ENCODE assay signal across 1 fruit fly cellular context in the genomic region with DNA sequence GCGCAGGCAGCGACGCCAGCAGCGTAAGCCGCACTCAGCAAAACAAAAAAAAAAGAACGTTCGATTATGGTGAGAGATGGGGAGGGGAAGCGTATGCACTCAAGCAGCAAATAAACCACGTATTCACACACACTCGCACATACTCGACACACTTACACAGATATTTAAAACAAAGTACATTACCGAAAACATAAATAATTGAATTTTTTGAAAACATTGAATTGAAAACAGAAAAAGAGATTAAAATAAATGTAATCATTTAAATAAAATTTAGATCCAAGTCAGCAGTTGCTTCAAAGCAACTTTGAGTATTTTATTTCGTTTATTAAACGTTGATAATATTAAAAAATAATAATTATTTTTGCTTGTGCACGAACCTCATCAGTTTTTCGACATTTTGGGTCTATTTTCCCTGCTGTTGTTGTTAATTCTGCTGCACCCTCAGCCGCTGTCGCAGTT.
TF ChIP-seq lines count a peak whose summit lies in the region.

No protein-coding gene starts in this region.

TF ChIP-seq in whole organism, embryonic, 481 proteins besides CTCF, POLR2A, EP300 and RAD21 (continued from another document and continues in another):
- TF ChIP-seq Ssrp (tag; optimal IDR thresholded peaks at IDR 0.05; lab: Kevin White, UChicago) (peak; percentile 71), eve (GFP tag; optimal IDR thresholded peaks at IDR 0.05; lab: Kevin White, UChicago) (no peak), HLH3B (GFP tag; IDR thresholded peaks at IDR 0.05; lab: Robert Waterston, UW) (no peak), mld (GFP tag; IDR thresholded peaks at IDR 0.05; lab: Robert Waterston, UW; ENCODE audit: partially characterized antibody) (no peak), Side (GFP tag; optimal IDR thresholded peaks at IDR 0.05; lab: Kevin White, UChicago) (no peak), cad (GFP tag; optimal IDR thresholded peaks at IDR 0.05; lab: Kevin White, UChicago) (no peak), CG9215 (GFP tag; IDR thresholded peaks at IDR 0.05; lab: Robert Waterston, UW) (no peak), CG1529 (GFP tag; optimal IDR thresholded peaks at IDR 0.05; lab: Kevin White, UChicago) (peak; percentile 42), pros (GFP tag; optimal IDR thresholded peaks at IDR 0.05; lab: Kevin White, UChicago) (no peak), CG4820 (GFP tag; optimal IDR thresholded peaks at IDR 0.05; lab: Kevin White, UChicago) (peak; percentile 41), PHDP (tag; optimal IDR thresholded peaks at IDR 0.05; lab: Kevin White, UChicago) (peak; percentile 84), zen (tag; optimal IDR thresholded peaks at IDR 0.05; lab: Kevin White, UChicago) (no peak), CG10209 (GFP tag; optimal IDR thresholded peaks at IDR 0.05; lab: Kevin White, UChicago) (peak; percentile 67), Ptx1 (GFP tag; IDR thresholded peaks at IDR 0.05; lab: Robert Waterston, UW) (0 out of 2 replicates have a peak, but pooled peaks have one; percentile 79), Ets65A (GFP tag; lab: Kevin White, UChicago) (no peak), CG7372 (GFP tag; IDR thresholded peaks at IDR 0.05; lab: Robert Waterston, UW) (no peak), chinmo (GFP tag; IDR thresholded peaks at IDR 0.05; lab: Robert Waterston, UW; ENCODE audit: partially characterized antibody) (peak; percentile 64; the same call in 2 of the 4 replicates), Xbp1 (GFP tag; optimal IDR thresholded peaks at IDR 0.05; lab: Kevin White, UChicago) (peak; percentile 61), ash1 (GFP tag; optimal IDR thresholded peaks at IDR 0.05; lab: Kevin White, UChicago) (no peak), HmgZ (tag; optimal IDR thresholded peaks at IDR 0.05; lab: Kevin White, UChicago) (no peak), CG9876 (GFP tag; optimal IDR thresholded peaks at IDR 0.05; lab: Kevin White, UChicago) (no peak), CG1832 (GFP tag; optimal IDR thresholded peaks at IDR 0.05; lab: Kevin White, UChicago) (no peak), gfzf (GFP tag; optimal IDR thresholded peaks at IDR 0.05; lab: Kevin White, UChicago) (no peak), wdn (GFP tag; IDR thresholded peaks at IDR 0.05; lab: Robert Waterston, UW) (no peak), repo (GFP tag; optimal IDR thresholded peaks at IDR 0.05; lab: Kevin White, UChicago) (no peak), bigmax (GFP tag; optimal IDR thresholded peaks at IDR 0.05; lab: Kevin White, UChicago) (no peak), nom (GFP tag; optimal IDR thresholded peaks at IDR 0.05; lab: Kevin White, UChicago) (no peak), Poxn (GFP tag; IDR thresholded peaks at IDR 0.05; lab: Robert Waterston, UW) (no peak), CG13424 (tag; optimal IDR thresholded peaks at IDR 0.05; lab: Kevin White, UChicago) (peak; percentile 78), CG3281 (GFP tag; optimal IDR thresholded peaks at IDR 0.05; lab: Kevin White, UChicago) (peak; percentile 56), CG6791 (GFP tag; IDR thresholded peaks at IDR 0.05; lab: Robert Waterston, UW; ENCODE audit: partially characterized antibody) (no peak), vvl (GFP tag; IDR thresholded peaks at IDR 0.05; lab: Robert Waterston, UW) (no peak), sens-2 (GFP tag; IDR thresholded peaks at IDR 0.05; lab: Robert Waterston, UW) (no peak), CG31441 (GFP tag; IDR thresholded peaks at IDR 0.05; lab: Robert Waterston, UW) (no peak), ind (GFP tag; optimal IDR thresholded peaks at IDR 0.05; lab: Kevin White, UChicago) (peak; percentile 30), row (GFP tag; IDR thresholded peaks at IDR 0.05; lab: Robert Waterston, UW) (no peak), Kr (GFP tag; optimal IDR thresholded peaks at IDR 0.05; lab: Kevin White, UChicago) (no peak), CG4617 (GFP tag; optimal IDR thresholded peaks at IDR 0.05; lab: Kevin White, UChicago; ENCODE audit: borderline replicate concordance) (no peak), CG11723 (GFP tag; optimal IDR thresholded peaks at IDR 0.05; lab: Kevin White, UChicago) (peak; percentile 11), Blimp-1 (GFP tag; optimal IDR thresholded peaks at IDR 0.05; lab: Kevin White, UChicago) (peak; percentile 76), CG17359 (tag; optimal IDR thresholded peaks at IDR 0.05; lab: Kevin White, UChicago) (peak; percentile 81), Hmx (GFP tag; optimal IDR thresholded peaks at IDR 0.05; lab: Kevin White, UChicago) (no peak), Dad (GFP tag; optimal IDR thresholded peaks at IDR 0.05; lab: Kevin White, UChicago) (no peak), Pdp1 (GFP tag; optimal IDR thresholded peaks at IDR 0.05; lab: Kevin White, UChicago) (no peak), ap (GFP tag; IDR thresholded peaks at IDR 0.05; lab: Robert Waterston, UW) (no peak), D (optimal IDR thresholded peaks at IDR 0.05; lab: Kevin White, UChicago) (no peak), D (GFP tag; optimal IDR thresholded peaks at IDR 0.05; lab: Kevin White, UChicago) (peak; percentile 42), lilli (GFP tag; optimal IDR thresholded peaks at IDR 0.05; lab: Kevin White, UChicago) (no peak), CG12769 (tag; optimal IDR thresholded peaks at IDR 0.05; lab: Kevin White, UChicago) (no peak), CG6689 (GFP tag; IDR thresholded peaks at IDR 0.05; lab: Robert Waterston, UW) (no peak), rib (GFP tag; IDR thresholded peaks at IDR 0.05; lab: Robert Waterston, UW) (no peak), Hr3 (GFP tag; optimal IDR thresholded peaks at IDR 0.05; lab: Kevin White, UChicago) (peak; percentile 41), NFAT (GFP tag; IDR thresholded peaks at IDR 0.05; lab: Robert Waterston, UW) (no peak), sna (GFP tag; IDR thresholded peaks at IDR 0.05; lab: Robert Waterston, UW; ENCODE audit: partially characterized antibody) (no peak), CG3847 (GFP tag; IDR thresholded peaks at IDR 0.05; lab: Robert Waterston, UW) (no peak), Camta (GFP tag; optimal IDR thresholded peaks at IDR 0.05; lab: Kevin White, UChicago) (no peak), Sox100B (GFP tag; optimal IDR thresholded peaks at IDR 0.05; lab: Kevin White, UChicago) (peak; percentile 64), CG13775 (GFP tag; optimal IDR thresholded peaks at IDR 0.05; lab: Kevin White, UChicago) (peak; percentile 61), Nf-YC (tag; optimal IDR thresholded peaks at IDR 0.05; lab: Kevin White, UChicago) (no peak), CG34422 (GFP tag; IDR thresholded peaks at IDR 0.05; lab: Robert Waterston, UW) (no peak), Abd-B (GFP tag; optimal IDR thresholded peaks at IDR 0.05; lab: Kevin White, UChicago) (peak; percentile 52), run (tag; optimal IDR thresholded peaks at IDR 0.05; lab: Kevin White, UChicago) (peak; percentile 68), CG7987 (GFP tag; optimal IDR thresholded peaks at IDR 0.05; lab: Kevin White, UChicago) (no peak), CG6272 (GFP tag; IDR thresholded peaks at IDR 0.05; lab: Robert Waterston, UW) (no peak), gsb-n (tag; optimal IDR thresholded peaks at IDR 0.05; lab: Kevin White, UChicago) (peak; percentile 60), CG13287 (GFP tag; IDR thresholded peaks at IDR 0.05; lab: Robert Waterston, UW; ENCODE audit: partially characterized antibody) (no peak), shn (GFP tag; optimal IDR thresholded peaks at IDR 0.05; lab: Kevin White, UChicago) (no peak), lmd (GFP tag; IDR thresholded peaks at IDR 0.05; lab: Robert Waterston, UW) (no peak; the same call in 1 of the 2 replicates), danr (GFP tag; IDR thresholded peaks at IDR 0.05; lab: Robert Waterston, UW) (no peak), stc (GFP tag; IDR thresholded peaks at IDR 0.05; lab: Robert Waterston, UW) (no peak), CG1233 (GFP tag; optimal IDR thresholded peaks at IDR 0.05; lab: Kevin White, UChicago) (no peak), Atf3 (GFP tag; optimal IDR thresholded peaks at IDR 0.05; lab: Kevin White, UChicago) (no peak), CG17829 (tag; optimal IDR thresholded peaks at IDR 0.05; lab: Kevin White, UChicago) (peak; percentile 35), CG7357 (GFP tag; IDR thresholded peaks at IDR 0.05; lab: Robert Waterston, UW) (peak; percentile 55; the same call in 1 of the 3 replicates), ewg (GFP tag; optimal IDR thresholded peaks at IDR 0.05; lab: Kevin White, UChicago) (peak; percentile 52), Opbp (GFP tag; IDR thresholded peaks at IDR 0.05; lab: Robert Waterston, UW; ENCODE audit: partially characterized antibody) (no peak), jumu (GFP tag; optimal IDR thresholded peaks at IDR 0.05; lab: Kevin White, UChicago) (no peak), trh (GFP tag; optimal IDR thresholded peaks at IDR 0.05; lab: Kevin White, UChicago) (peak; percentile 27), CG33557 (GFP tag; optimal IDR thresholded peaks at IDR 0.05; lab: Kevin White, UChicago) (no peak), Lpt (GFP tag; optimal IDR thresholded peaks at IDR 0.05; lab: Kevin White, UChicago) (no peak), BEAF-32 (GFP tag; optimal IDR thresholded peaks at IDR 0.05; lab: Kevin White, UChicago) (no peak), CG6175 (GFP tag; IDR thresholded peaks at IDR 0.05; lab: Robert Waterston, UW) (no peak), BtbVII (GFP tag; optimal IDR thresholded peaks at IDR 0.05; lab: Kevin White, UChicago) (peak; percentile 59), Scr (GFP tag; IDR thresholded peaks at IDR 0.05; lab: Robert Waterston, UW; ENCODE audit: partially characterized antibody) (no peak), CG3995 (GFP tag; optimal IDR thresholded peaks at IDR 0.05; lab: Kevin White, UChicago) (no peak), ro (GFP tag; IDR thresholded peaks at IDR 0.05; lab: Robert Waterston, UW) (no peak), CG13296 (GFP tag; optimal IDR thresholded peaks at IDR 0.05; lab: Kevin White, UChicago) (peak; percentile 28), CG2120 (GFP tag; optimal IDR thresholded peaks at IDR 0.05; lab: Kevin White, UChicago) (no peak), Atf-2 (GFP tag; optimal IDR thresholded peaks at IDR 0.05; lab: Kevin White, UChicago) (no peak), MBD-R2 (GFP tag; IDR thresholded peaks at IDR 0.05; lab: Robert Waterston, UW) (no peak), CG31388 (GFP tag; optimal IDR thresholded peaks at IDR 0.05; lab: Kevin White, UChicago) (no peak), fd96Cb (tag; optimal IDR thresholded peaks at IDR 0.05; lab: Kevin White, UChicago) (peak; percentile 71), cwo (GFP tag; optimal IDR thresholded peaks at IDR 0.05; lab: Kevin White, UChicago) (peak; percentile 50), CG7786 (GFP tag; optimal IDR thresholded peaks at IDR 0.05; lab: Kevin White, UChicago) (no peak), CG3065 (GFP tag; optimal IDR thresholded peaks at IDR 0.05; lab: Kevin White, UChicago) (no peak), Myb (GFP tag; optimal IDR thresholded peaks at IDR 0.05; lab: Kevin White, UChicago) (no peak), disco-r (GFP tag; optimal IDR thresholded peaks at IDR 0.05; lab: Kevin White, UChicago) (no peak), CG7745 (tag; optimal IDR thresholded peaks at IDR 0.05; lab: Kevin White, UChicago) (no peak), CG12219 (GFP tag; optimal IDR thresholded peaks at IDR 0.05; lab: Kevin White, UChicago) (no peak), CG6254 (GFP tag; optimal IDR thresholded peaks at IDR 0.05; lab: Kevin White, UChicago) (peak; percentile 40), Gug (GFP tag; IDR thresholded peaks at IDR 0.05; lab: Robert Waterston, UW) (0 out of 4 replicates have a peak, but pooled peaks have one; percentile 10), CG5953 (GFP tag; IDR thresholded peaks at IDR 0.05; lab: Robert Waterston, UW) (no peak), Xrp1 (GFP tag; IDR thresholded peaks at IDR 0.05; lab: Robert Waterston, UW) (peak; percentile 76; the same call in 1 of the 2 replicates), az2 (GFP tag; optimal IDR thresholded peaks at IDR 0.05; lab: Kevin White, UChicago) (peak; percentile 39), Usf (GFP tag; optimal IDR thresholded peaks at IDR 0.05; lab: Kevin White, UChicago) (no peak), CG15073 (GFP tag; optimal IDR thresholded peaks at IDR 0.05; lab: Kevin White, UChicago) (no peak), al (GFP tag; IDR thresholded peaks at IDR 0.05; lab: Robert Waterston, UW) (no peak), CG10267 (tag; optimal IDR thresholded peaks at IDR 0.05; lab: Kevin White, UChicago) (peak; percentile 50), hkb (optimal IDR thresholded peaks at IDR 0.05; lab: Kevin White, UChicago) (no peak), hkb (GFP tag; IDR thresholded peaks at IDR 0.05; lab: Robert Waterston, UW) (no peak), CG7928 (GFP tag; optimal IDR thresholded peaks at IDR 0.05; lab: Kevin White, UChicago) (peak; percentile 6), CG32532 (GFP tag; IDR thresholded peaks at IDR 0.05; lab: Robert Waterston, UW) (no peak), CG15269 (tag; optimal IDR thresholded peaks at IDR 0.05; lab: Kevin White, UChicago) (peak; percentile 80), emc (GFP tag; optimal IDR thresholded peaks at IDR 0.05; lab: Kevin White, UChicago) (no peak), CG30431 (GFP tag; optimal IDR thresholded peaks at IDR 0.05; lab: Kevin White, UChicago) (no peak), CG4730 (GFP tag; IDR thresholded peaks at IDR 0.05; lab: Robert Waterston, UW) (no peak), caup (GFP tag; optimal IDR thresholded peaks at IDR 0.05; lab: Kevin White, UChicago; ENCODE audit: severe bottlenecking) (peak; percentile 16), CG2129 (GFP tag; IDR thresholded peaks at IDR 0.05; lab: Robert Waterston, UW; ENCODE audit: partially characterized antibody) (no peak), Bgb (GFP tag; IDR thresholded peaks at IDR 0.05; lab: Robert Waterston, UW; ENCODE audit: partially characterized antibody) (no peak), Nf-YB (GFP tag; optimal IDR thresholded peaks at IDR 0.05; lab: Kevin White, UChicago) (peak; percentile 34), org-1 (GFP tag; optimal IDR thresholded peaks at IDR 0.05; lab: Kevin White, UChicago) (peak; percentile 51), dmrt99B (tag; optimal IDR thresholded peaks at IDR 0.05; lab: Kevin White, UChicago) (peak; percentile 83), zen2 (GFP tag; IDR thresholded peaks at IDR 0.05; lab: Robert Waterston, UW; ENCODE audit: partially characterized antibody) (no peak), CG6654 (GFP tag; optimal IDR thresholded peaks at IDR 0.05; lab: Kevin White, UChicago) (peak; percentile 27), ase (GFP tag; IDR thresholded peaks at IDR 0.05; lab: Robert Waterston, UW) (no peak), tup (GFP tag; optimal IDR thresholded peaks at IDR 0.05; lab: Kevin White, UChicago) (no peak), tap (tag; optimal IDR thresholded peaks at IDR 0.05; lab: Kevin White, UChicago) (peak; percentile 67), CG3407 (GFP tag; optimal IDR thresholded peaks at IDR 0.05; lab: Kevin White, UChicago) (peak; percentile 53), vnd (GFP tag; IDR thresholded peaks at IDR 0.05; lab: Robert Waterston, UW; ENCODE audit: partially characterized antibody) (no peak), NfI (GFP tag; optimal IDR thresholded peaks at IDR 0.05; lab: Kevin White, UChicago) (peak; percentile 54)
